Worm (Caenorhabditis elegans) whole organism, L1 larva: ENCODE data around the gene C14E2.6.

ENCODE experiments used
- ces-1 ChIP-seq: fragments of 150-350 bp; optimal IDR thresholded peaks from 2 replicates; lab custom pipeline; 2014; ENCODE audit warnings: missing biosample characterization, missing genetic modification reagents, missing genetic modification characterization
- lin-35 ChIP-seq, 2 experiments: fragments of 150-350 bp; optimal IDR thresholded peaks; 2 replicates each; lab custom pipeline; 2014; ENCODE audit warnings: missing biosample characterization in 2 of 2, missing genetic modification characterization in 2 of 2, missing genetic modification reagents in 2 of 2

- TF ChIP-seq ces-1 (GFP tag; lab: Kevin White, UChicago) (no peak), lin-35 (GFP tag; optimal IDR thresholded peaks at IDR 0.05; lab: Kevin White, UChicago) (no peak)
Measured at ce11 chrX:1870991-1871390, 41.2 kb upstream of the C14E2.6 start.
